Fruit fly (Drosophila melanogaster) whole organism, prepupa: ENCODE measurements around the gene CG10098.

Experiments
- Blimp-1 ChIP-seq: fragments of 200-800 bp; sonication (Bioruptor generic); optimal IDR thresholded peaks from 3 replicates; lab custom pipeline; 2017; ENCODE audit warnings: missing biosample characterization, missing genetic modification characterization, mild to moderate bottlenecking, moderate library complexity, missing genetic modification reagents
- CG10631 ChIP-seq: fragments of 200-800 bp; sonication (Bioruptor generic); optimal IDR thresholded peaks from 2 replicates; lab custom pipeline; 2016; ENCODE audit warnings: missing biosample characterization, missing genetic modification characterization
- CG10669 ChIP-seq: fragments of 200-800 bp; sonication (Bioruptor generic); optimal IDR thresholded peaks from 3 replicates; lab custom pipeline; 2018; ENCODE audit warnings: missing biosample characterization, mild to moderate bottlenecking, missing genetic modification characterization, moderate library complexity
- CG11294 ChIP-seq: fragments of 200-800 bp; sonication (Bioruptor generic); IDR thresholded peaks from 2 replicates; pipeline ENCODE4 v1.3.6; 2022; ENCODE audit warnings: missing biosample characterization, missing genetic modification characterization
- CG11762 ChIP-seq: fragments of 200-800 bp; sonication (Bioruptor generic); optimal IDR thresholded peaks from 3 replicates; lab custom pipeline; 2016; ENCODE audit warnings: missing biosample characterization, missing genetic modification characterization; ENCODE audit not compliant: insufficient read depth
- CG15336 ChIP-seq: fragments of 200-800 bp; sonication (Bioruptor generic); IDR thresholded peaks from 2 replicates; pipeline ENCODE4 v1.3.6; 2022; ENCODE audit warnings: missing biosample characterization, missing genetic modification characterization
- CG1621 ChIP-seq: fragments of 200-800 bp; sonication (Bioruptor generic); optimal IDR thresholded peaks from 3 replicates; lab custom pipeline; 2018; ENCODE audit warnings: missing biosample characterization, mild to moderate bottlenecking, missing genetic modification characterization
- CG16779 ChIP-seq: fragments of 200-800 bp; sonication (Bioruptor generic); optimal IDR thresholded peaks from 3 replicates; lab custom pipeline; 2017; ENCODE audit warnings: missing biosample characterization, mild to moderate bottlenecking, missing genetic modification characterization
- CG3032 ChIP-seq: fragments of 200-800 bp; optimal IDR thresholded peaks from 2 replicates; lab custom pipeline; 2019; ENCODE audit warnings: missing biosample characterization, mild to moderate bottlenecking, missing genetic modification characterization, moderate library complexity
- CG31627 ChIP-seq: fragments of 200-800 bp; sonication (Bioruptor generic); optimal IDR thresholded peaks from 3 replicates; lab custom pipeline; 2016; ENCODE audit warnings: missing biosample characterization, missing genetic modification characterization
- CG32006 ChIP-seq: fragments of 200-800 bp; sonication (Bioruptor generic); optimal IDR thresholded peaks from 3 replicates; lab custom pipeline; 2017; ENCODE audit warnings: missing biosample characterization, mild to moderate bottlenecking, missing genetic modification characterization
- CG3919 ChIP-seq: fragments of 200-800 bp; sonication (Bioruptor generic); optimal IDR thresholded peaks from 3 replicates; lab custom pipeline; 2016; ENCODE audit warnings: missing biosample characterization, missing genetic modification characterization
- CG4318 ChIP-seq: fragments of 200-800 bp; sonication (Bioruptor generic); optimal IDR thresholded peaks from 3 replicates; lab custom pipeline; 2017; ENCODE audit warnings: missing biosample characterization, mild to moderate bottlenecking, missing genetic modification characterization
- CG6163 ChIP-seq: fragments of 200-800 bp; sonication (Bioruptor generic); IDR thresholded peaks from 3 replicates; pipeline ENCODE4 v1.3.6; 2022; ENCODE audit warnings: missing biosample characterization, missing genetic modification characterization
- CG6276 ChIP-seq: fragments of 200-800 bp; sonication (Bioruptor generic); optimal IDR thresholded peaks from 2 replicates; lab custom pipeline; 2017; ENCODE audit warnings: missing biosample characterization, mild to moderate bottlenecking, missing genetic modification characterization
- CG6808 ChIP-seq: fragments of 200-800 bp; sonication (Bioruptor generic); optimal IDR thresholded peaks from 3 replicates; lab custom pipeline; 2017; ENCODE audit warnings: missing biosample characterization, missing genetic modification characterization, mild to moderate bottlenecking, moderate library complexity, missing genetic modification reagents
- CG6854 ChIP-seq: fragments of 200-800 bp; sonication (Bioruptor generic); optimal IDR thresholded peaks from 2 replicates; lab custom pipeline; 2017; ENCODE audit warnings: missing biosample characterization, mild to moderate bottlenecking, missing genetic modification characterization
- CG7368 ChIP-seq: fragments of 200-800 bp; sonication (Bioruptor generic); optimal IDR thresholded peaks from 3 replicates; lab custom pipeline; 2016; ENCODE audit warnings: missing biosample characterization, missing genetic modification characterization
- CG8119 ChIP-seq: fragments of 200-800 bp; sonication (Bioruptor generic); IDR thresholded peaks from 3 replicates; pipeline ENCODE4 v1.3.6; 2022; ENCODE audit warnings: missing biosample characterization, missing genetic modification characterization
- CG8632 ChIP-seq: fragments of 200-800 bp; sonication (Bioruptor generic); optimal IDR thresholded peaks from 3 replicates; lab custom pipeline; 2016; ENCODE audit warnings: missing biosample characterization, missing genetic modification characterization
- Eip75B ChIP-seq: fragments of 200-800 bp; sonication (Bioruptor generic); optimal IDR thresholded peaks from 3 replicates; lab custom pipeline; 2016; ENCODE audit warnings: missing biosample characterization, missing genetic modification characterization
- Eip78C ChIP-seq: fragments of 200-800 bp; sonication (Bioruptor generic); peaks from one replicate; lab custom pipeline; 2016; ENCODE audit warnings: missing biosample characterization, missing genetic modification characterization
- Ets96B ChIP-seq: fragments of 200-800 bp; optimal IDR thresholded peaks from 2 replicates; lab custom pipeline; 2019; ENCODE audit warnings: missing biosample characterization, mild to moderate bottlenecking, missing genetic modification characterization, moderate library complexity
- Hr38 ChIP-seq: sonication (Bioruptor generic); optimal IDR thresholded peaks from 2 replicates; lab custom pipeline; 2016; ENCODE audit warnings: missing biosample characterization, missing genetic modification characterization
- Hr39 ChIP-seq: fragments of 200-800 bp; sonication (Bioruptor generic); optimal IDR thresholded peaks from 2 replicates; lab custom pipeline; 2016; ENCODE audit warnings: missing biosample characterization, missing genetic modification characterization
- Hr4 ChIP-seq: fragments of 200-800 bp; sonication (Bioruptor generic); optimal IDR thresholded peaks from 3 replicates; lab custom pipeline; 2016; ENCODE audit warnings: missing biosample characterization, missing genetic modification characterization
- Met ChIP-seq: fragments of 200-800 bp; sonication (Bioruptor generic); optimal IDR thresholded peaks from 3 replicates; lab custom pipeline; 2016; ENCODE audit warnings: missing biosample characterization, missing genetic modification characterization
- Smox ChIP-seq: fragments of 200-800 bp; sonication (Bioruptor generic); optimal IDR thresholded peaks from 3 replicates; lab custom pipeline; 2016; ENCODE audit warnings: missing biosample characterization, missing genetic modification characterization
- Sox102F ChIP-seq: fragments of 200-800 bp; sonication (Bioruptor generic); optimal IDR thresholded peaks from 2 replicates; lab custom pipeline; 2016; ENCODE audit warnings: missing biosample characterization, mild to moderate bottlenecking, missing genetic modification characterization
- Sox14 ChIP-seq: fragments of 200-800 bp; sonication (Bioruptor generic); optimal IDR thresholded peaks from 3 replicates; lab custom pipeline; 2016; ENCODE audit warnings: missing biosample characterization, missing genetic modification characterization
- dsx ChIP-seq: fragments of 200-800 bp; optimal IDR thresholded peaks from 3 replicates; lab custom pipeline; 2019; ENCODE audit warnings: missing biosample characterization, mild to moderate bottlenecking, missing genetic modification characterization, moderate library complexity; ENCODE audit not compliant: poor library complexity, severe bottlenecking
- esn ChIP-seq: fragments of 200-800 bp; sonication (Bioruptor generic); optimal IDR thresholded peaks from 2 replicates; lab custom pipeline; 2016; ENCODE audit warnings: missing biosample characterization, mild to moderate bottlenecking, missing genetic modification characterization, moderate library complexity
- fd59A ChIP-seq: fragments of 200-800 bp; sonication (Bioruptor generic); optimal IDR thresholded peaks from 2 replicates; lab custom pipeline; 2017; ENCODE audit warnings: missing biosample characterization, mild to moderate bottlenecking, missing genetic modification characterization, missing genetic modification reagents
- fd85E ChIP-seq: fragments of 200-800 bp; sonication (Bioruptor generic); optimal IDR thresholded peaks from 3 replicates; lab custom pipeline; 2016; ENCODE audit warnings: missing biosample characterization, missing genetic modification characterization
- lz ChIP-seq: fragments of 200-800 bp; sonication (Bioruptor generic); optimal IDR thresholded peaks from 3 replicates; lab custom pipeline; 2016; ENCODE audit warnings: missing biosample characterization, missing genetic modification characterization
- net ChIP-seq: fragments of 200-800 bp; sonication (Bioruptor generic); optimal IDR thresholded peaks from 3 replicates; lab custom pipeline; 2016; ENCODE audit warnings: missing biosample characterization, missing genetic modification characterization
- pdm3 ChIP-seq: fragments of 200-800 bp; sonication (Bioruptor generic); optimal IDR thresholded peaks from 3 replicates; lab custom pipeline; 2016; ENCODE audit warnings: missing biosample characterization, missing genetic modification characterization
- svp ChIP-seq: fragments of 200-800 bp; sonication (Bioruptor generic); peaks from one replicate; lab custom pipeline; 2016; ENCODE audit warnings: missing biosample characterization, missing genetic modification characterization

Gene CG10098

dm6 chr3R:7102853-7103833 is 21.2 kb upstream of the CG10098 start (continued):
- peak; percentile 43 for TF ChIP-seq CG6808 (GFP tag; lab: Kevin White, UChicago)
- TF ChIP-seq Eip78C (GFP tag; lab: Kevin White, UChicago), result peak; percentile 75
- TF ChIP-seq CG31627 (GFP tag; lab: Kevin White, UChicago), result no peak
- no peak for TF ChIP-seq CG11294 (GFP tag; lab: Robert Waterston, UW)
- TF ChIP-seq dsx, result peak; percentile 73
- TF ChIP-seq CG16779 (tag; lab: Kevin White, UChicago), result peak; percentile 6
- TF ChIP-seq CG3919 (GFP tag; lab: Kevin White, UChicago), result peak; percentile 16
- no peak for TF ChIP-seq esn (GFP tag; lab: Kevin White, UChicago)
- no peak for TF ChIP-seq CG11762 (GFP tag; lab: Kevin White, UChicago)
- peak; percentile 44; the same call in 2 of the 3 replicates for TF ChIP-seq CG6163 (GFP tag; lab: Robert Waterston, UW)
- TF ChIP-seq CG15336 (GFP tag; lab: Robert Waterston, UW), result peak; percentile 53; the same call in 1 of the 2 replicates

- peak; percentile 14 for TF ChIP-seq svp
- TF ChIP-seq CG32006 (GFP tag; lab: Kevin White, UChicago), result no peak
- no peak for TF ChIP-seq CG15336 (GFP tag; lab: Robert Waterston, UW)
- TF ChIP-seq pdm3 (GFP tag; lab: Kevin White, UChicago), result no peak
- no peak for TF ChIP-seq CG10631 (GFP tag; lab: Kevin White, UChicago)
- TF ChIP-seq esn (GFP tag; lab: Kevin White, UChicago), result no peak
These were observed 20.0 kb upstream of the CG10098 start for dm6 chr3R:7104308-7104707.

dm6 chr3R:7105503-7106164 is 18.7 kb upstream of the CG10098 start:
- TF ChIP-seq CG1621 (tag; lab: Kevin White, UChicago) (no peak), Smox (GFP tag; lab: Kevin White, UChicago) (no peak), net (GFP tag; lab: Kevin White, UChicago) (no peak), Sox14 (no peak), fd59A (GFP tag; lab: Kevin White, UChicago) (no peak), CG6276 (no peak), CG8632 (GFP tag; lab: Kevin White, UChicago) (no peak), Ets96B (no peak)

- peak; percentile 24 for TF ChIP-seq CG3032 (tag; lab: Kevin White, UChicago)
- TF ChIP-seq CG15336 (GFP tag; lab: Robert Waterston, UW), result no peak
- TF ChIP-seq fd85E, result no peak
- TF ChIP-seq Met, result peak; percentile 7
- no peak for TF ChIP-seq lz (GFP tag; lab: Kevin White, UChicago)
- no peak for TF ChIP-seq Hr38 (GFP tag; lab: Kevin White, UChicago)
- TF ChIP-seq CG10669 (GFP tag; lab: Kevin White, UChicago), result no peak
- TF ChIP-seq Hr39 (GFP tag; lab: Kevin White, UChicago), result peak; percentile 19
- peak; percentile 12 for TF ChIP-seq Ets96B
- TF ChIP-seq CG6854 (GFP tag; lab: Kevin White, UChicago), result no peak
- peak; percentile 9 for TF ChIP-seq CG10631 (GFP tag; lab: Kevin White, UChicago)
- TF ChIP-seq Hr4 (GFP tag; lab: Kevin White, UChicago), result peak; percentile 38
- TF ChIP-seq Eip75B (GFP tag; lab: Kevin White, UChicago), result no peak
- TF ChIP-seq CG11294 (GFP tag; lab: Robert Waterston, UW), result no peak
- TF ChIP-seq Blimp-1 (GFP tag; lab: Kevin White, UChicago), result no peak
- TF ChIP-seq dsx, result peak; percentile 80
- TF ChIP-seq CG7368 (GFP tag; lab: Kevin White, UChicago), result no peak
- peak; percentile 11 for TF ChIP-seq CG6276
- TF ChIP-seq Sox102F (GFP tag; lab: Kevin White, UChicago), result no peak
- no peak for TF ChIP-seq CG31627 (GFP tag; lab: Kevin White, UChicago)
- TF ChIP-seq Smox (GFP tag; lab: Kevin White, UChicago), result peak; percentile 6
- peak; percentile 7 for TF ChIP-seq esn (GFP tag; lab: Kevin White, UChicago)
- TF ChIP-seq CG4318, result no peak
- peak; percentile 44 for TF ChIP-seq CG1621 (tag; lab: Kevin White, UChicago)
- TF ChIP-seq CG8119 (GFP tag; lab: Robert Waterston, UW), result no peak
- no peak for TF ChIP-seq CG6163 (GFP tag; lab: Robert Waterston, UW)
- TF ChIP-seq CG32006 (GFP tag; lab: Kevin White, UChicago), result no peak
- no peak for TF ChIP-seq CG3919 (GFP tag; lab: Kevin White, UChicago)
These were observed 16.4 kb upstream of the CG10098 start for dm6 chr3R:7107713-7108588.
